Fruit fly (Drosophila melanogaster): ENCODE data around the gene CG5846.

The CG5846 gene

dm6 chr2L:9948520-9948858 is 8.5 kb downstream of the CG5846 start:
- no peak for TF ChIP-seq EcR (GFP tag; optimal IDR thresholded peaks at IDR 0.05)
- TF ChIP-seq Dll (optimal IDR thresholded peaks at IDR 0.05), result no peak
- TF ChIP-seq usp (GFP tag; optimal IDR thresholded peaks at IDR 0.05), result no peak
- TF ChIP-seq psq (optimal IDR thresholded peaks at IDR 0.05), result no peak
- TF ChIP-seq CG8478 (optimal IDR thresholded peaks at IDR 0.05), result no peak
- no peak for TF ChIP-seq pan (optimal IDR thresholded peaks at IDR 0.05)

- TF ChIP-seq Dll (optimal IDR thresholded peaks at IDR 0.05), result no peak
- no peak for TF ChIP-seq psq (optimal IDR thresholded peaks at IDR 0.05)
These were observed 9.1 kb downstream of the CG5846 start for dm6 chr2L:9947738-9948519.

dm6 chr2L:9947265-9947664 is 9.8 kb downstream of the CG5846 start, which contains the start of gene CG5853:
Gene CG5853, minus strand, starts transcription at chr2L:9947648.
- TF ChIP-seq Dll (optimal IDR thresholded peaks at IDR 0.05) (no peak), usp (GFP tag; optimal IDR thresholded peaks at IDR 0.05) (no peak)

- TF ChIP-seq EcR (GFP tag; optimal IDR thresholded peaks at IDR 0.05), result no peak
- no peak for TF ChIP-seq pan (optimal IDR thresholded peaks at IDR 0.05)
- TF ChIP-seq CG8478 (optimal IDR thresholded peaks at IDR 0.05), result no peak
- TF ChIP-seq psq (optimal IDR thresholded peaks at IDR 0.05), result no peak
- TF ChIP-seq Dll (optimal IDR thresholded peaks at IDR 0.05), result no peak
- TF ChIP-seq usp (GFP tag; optimal IDR thresholded peaks at IDR 0.05), result no peak
These were observed 11.0 kb downstream of the CG5846 start for dm6 chr2L:9946051-9946450.

- no peak for TF ChIP-seq psq (optimal IDR thresholded peaks at IDR 0.05)
- TF ChIP-seq CG8478 (optimal IDR thresholded peaks at IDR 0.05), result no peak
- no peak for TF ChIP-seq EcR (GFP tag; optimal IDR thresholded peaks at IDR 0.05)
- TF ChIP-seq Dll (optimal IDR thresholded peaks at IDR 0.05), result no peak
- no peak for TF ChIP-seq pan (optimal IDR thresholded peaks at IDR 0.05)
- TF ChIP-seq usp (GFP tag; optimal IDR thresholded peaks at IDR 0.05), result no peak
These were observed 12.0 kb downstream of the CG5846 start for dm6 chr2L:9945086-9945485.

dm6 chr2L:9943521-9943920 is 13.5 kb downstream of the CG5846 start:
- TF ChIP-seq psq (optimal IDR thresholded peaks at IDR 0.05), result no peak
- TF ChIP-seq usp (GFP tag; optimal IDR thresholded peaks at IDR 0.05), result no peak
- TF ChIP-seq pan (optimal IDR thresholded peaks at IDR 0.05), result no peak
- no peak for TF ChIP-seq EcR (GFP tag; optimal IDR thresholded peaks at IDR 0.05)
- no peak for TF ChIP-seq Dll (optimal IDR thresholded peaks at IDR 0.05)

- TF ChIP-seq usp (GFP tag; optimal IDR thresholded peaks at IDR 0.05) (no peak), CG8478 (optimal IDR thresholded peaks at IDR 0.05) (no peak), pan (optimal IDR thresholded peaks at IDR 0.05) (no peak), Dll (optimal IDR thresholded peaks at IDR 0.05) (no peak), psq (optimal IDR thresholded peaks at IDR 0.05) (no peak), EcR (GFP tag; optimal IDR thresholded peaks at IDR 0.05) (no peak)
These were observed 18.3 kb downstream of the CG5846 start, which contains the start of the genes Datp and CG4619 for dm6 chr2L:9938631-9939256. Gene Datp, minus strand, starts transcription at chr2L:9938790. Gene CG4619, plus strand, starts transcription at chr2L:9938863.

dm6 chr2L:9937908-9938307 is 19.1 kb downstream of the CG5846 start, which contains the start of gene Arglu1:
Gene Arglu1, minus strand, starts transcription at chr2L:9938134.
- TF ChIP-seq pan (optimal IDR thresholded peaks at IDR 0.05) (no peak), usp (GFP tag; optimal IDR thresholded peaks at IDR 0.05) (no peak), CG8478 (optimal IDR thresholded peaks at IDR 0.05) (no peak), psq (optimal IDR thresholded peaks at IDR 0.05) (no peak), Dll (optimal IDR thresholded peaks at IDR 0.05) (no peak), EcR (GFP tag; optimal IDR thresholded peaks at IDR 0.05) (no peak)

dm6 chr2L:9933063-9933462 is 24.0 kb downstream of the CG5846 start, which contains the start of gene Cpr30F:
Gene Cpr30F, minus strand, starts transcription at chr2L:9933163.
- TF ChIP-seq pan (optimal IDR thresholded peaks at IDR 0.05), result no peak
- TF ChIP-seq usp (GFP tag; optimal IDR thresholded peaks at IDR 0.05), result no peak
- no peak for TF ChIP-seq EcR (GFP tag; optimal IDR thresholded peaks at IDR 0.05)
- TF ChIP-seq psq (optimal IDR thresholded peaks at IDR 0.05), result no peak
- no peak for TF ChIP-seq Dll (optimal IDR thresholded peaks at IDR 0.05)
- TF ChIP-seq CG8478 (optimal IDR thresholded peaks at IDR 0.05), result no peak

- TF ChIP-seq psq (optimal IDR thresholded peaks at IDR 0.05), result no peak
- TF ChIP-seq Dll (optimal IDR thresholded peaks at IDR 0.05), result no peak
- TF ChIP-seq EcR (GFP tag; optimal IDR thresholded peaks at IDR 0.05), result no peak
- no peak for TF ChIP-seq pan (optimal IDR thresholded peaks at IDR 0.05)
- TF ChIP-seq usp (GFP tag; optimal IDR thresholded peaks at IDR 0.05), result no peak
- no peak for TF ChIP-seq CG8478 (optimal IDR thresholded peaks at IDR 0.05)
These were observed 26.8 kb downstream of the CG5846 start, which contains the start of gene CG42367 for dm6 chr2L:9930280-9930679. Gene CG42367, plus strand, starts transcription at chr2L:9930580.

- TF ChIP-seq usp (GFP tag; optimal IDR thresholded peaks at IDR 0.05) (no peak), psq (optimal IDR thresholded peaks at IDR 0.05) (no peak), EcR (GFP tag; optimal IDR thresholded peaks at IDR 0.05) (no peak), Dll (optimal IDR thresholded peaks at IDR 0.05) (no peak), pan (optimal IDR thresholded peaks at IDR 0.05) (no peak), CG8478 (optimal IDR thresholded peaks at IDR 0.05) (no peak)
These were observed 32.3 kb downstream of the CG5846 start, which contains the start of the genes TbCMF46 and CG42366 for dm6 chr2L:9924765-9925164. Gene TbCMF46, minus strand, starts transcription at chr2L:9924865. Gene CG42366, plus strand, starts transcription at chr2L:9925161.

- TF ChIP-seq usp (GFP tag; optimal IDR thresholded peaks at IDR 0.05) (no peak), EcR (GFP tag; optimal IDR thresholded peaks at IDR 0.05) (no peak), Dll (optimal IDR thresholded peaks at IDR 0.05) (no peak), psq (optimal IDR thresholded peaks at IDR 0.05) (no peak)
These were observed 35.6 kb downstream of the CG5846 start, which contains the start of gene CG4592 for dm6 chr2L:9921401-9921800. Gene CG4592, plus strand, starts transcription at chr2L:9921633.

All from whole organism.